Fruit fly (Drosophila melanogaster) Kc167 (cell line): ENCODE measurements around the gene CG9471.

Source experiments
- Sin3A ChIP-seq: fragments of >200 bp; optimal IDR thresholded peaks from 2 replicates; lab custom pipeline; 2018; ENCODE audit warnings: missing external identifiers
- psq ChIP-seq: fragments of >200 bp; optimal IDR thresholded peaks from 2 replicates; lab custom pipeline; 2017; ENCODE audit warnings: missing external identifiers

dm6 chr3R:9747272-9747874 lies 24.0 kb downstream of the CG9471 start, which contains the start of gene CG12948:
- TF ChIP-seq Sin3A (lab: Kevin White, UChicago) (no peak), psq (lab: Kevin White, UChicago) (no peak)
